Worm (Caenorhabditis elegans): Measurements from ENCODE around the gene akt-1.

DNA sequence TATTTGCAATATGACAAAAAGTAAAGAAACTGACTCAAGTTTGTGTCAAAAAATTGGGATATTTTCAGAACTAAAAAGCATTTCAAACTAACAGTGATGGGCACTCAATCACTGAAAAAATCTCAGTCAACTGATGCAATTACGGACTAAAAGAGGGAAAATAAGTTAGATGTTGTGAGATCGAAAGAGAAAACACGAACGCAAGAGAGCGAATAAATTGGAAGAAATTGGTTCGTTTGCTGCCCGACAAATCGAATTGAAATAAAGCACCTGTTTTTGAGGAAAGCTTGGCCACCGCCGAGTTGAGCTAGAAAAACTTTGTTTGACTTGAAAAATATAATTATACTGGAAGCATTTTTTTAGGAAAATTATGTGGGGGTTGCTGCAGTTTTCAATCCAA lies 17.3 kb downstream of the akt-1 start:
- TF ChIP-seq athp-1 (tag; optimal IDR thresholded peaks at IDR 0.05) (no peak), bed-1 (GFP tag; IDR thresholded peaks at IDR 0.05) (no peak), nhr-179 (tag; optimal IDR thresholded peaks at IDR 0.05) (no peak), ama-1 (optimal IDR thresholded peaks at IDR 0.05) (no peak), ama-1 (GFP tag; optimal IDR thresholded peaks at IDR 0.05) (no peak), unc-62 (GFP tag; optimal IDR thresholded peaks at IDR 0.05) (no peak), aptf-2 (GFP tag; conservative IDR thresholded peaks at IDR 0.05) (no peak), ceh-79 (tag; optimal IDR thresholded peaks at IDR 0.05) (no peak), pha-4 (tag; optimal IDR thresholded peaks at IDR 0.05) (no peak), ekl-4 (GFP tag; IDR thresholded peaks at IDR 0.05) (no peak), lir-1 (GFP tag; conservative IDR thresholded peaks at IDR 0.05) (no peak), attf-6 (GFP tag; IDR thresholded peaks at IDR 0.05) (no peak), B0261.1 (tag; optimal IDR thresholded peaks at IDR 0.05) (no peak), ZK185.1 (tag; optimal IDR thresholded peaks at IDR 0.05; ENCODE audit: poor library complexity, severe bottlenecking) (no peak)

Data from whole organism, young adult.